Worm (Caenorhabditis elegans) whole organism, L1 larva: ENCODE results near the gene gmap-3.

ENCODE experiments used
- Y116A8C.19 ChIP-seq: sonication (generic microtip); optimal IDR thresholded peaks from 2 replicates; lab custom pipeline; 2016; ENCODE audit warnings: missing compliant biosample characterization, missing genetic modification characterization, borderline replicate concordance
- aha-1 ChIP-seq: fragments of 150-350 bp; optimal IDR thresholded peaks from 2 replicates; lab custom pipeline; 2014; ENCODE audit warnings: missing biosample characterization, missing genetic modification characterization
- blmp-1 ChIP-seq: fragments of 150-350 bp; optimal IDR thresholded peaks from 2 replicates; lab custom pipeline; 2014; ENCODE audit warnings: missing biosample characterization, missing genetic modification characterization
- efl-1 ChIP-seq, 4 experiments: fragments of 150-350 bp; optimal IDR thresholded peaks in 3 of 4; peaks in 1 of 4; 1 replicate in 1 of 4; 2 replicates in 3 of 4; lab custom pipeline; 2014; ENCODE audit warnings: missing biosample characterization in 2 of 4, missing genetic modification characterization in 2 of 4, missing genetic modification reagents in 2 of 4
- efl-3 ChIP-seq: fragments of 200-800 bp; sonication (Bioruptor generic); optimal IDR thresholded peaks from 2 replicates; lab custom pipeline; 2018; ENCODE audit warnings: mild to moderate bottlenecking, missing genetic modification characterization, missing compliant biosample characterization
- egl-13 ChIP-seq: sonication (generic microtip); optimal IDR thresholded peaks from 2 replicates; lab custom pipeline; 2016; ENCODE audit warnings: missing genotype, missing genetic modification reagents, missing genetic modification characterization, missing compliant biosample characterization
- elt-2 ChIP-seq: sonication (generic microtip); optimal IDR thresholded peaks from 2 replicates; lab custom pipeline; 2016; ENCODE audit warnings: missing genetic modification characterization, mild to moderate bottlenecking, inconsistent platforms, missing compliant biosample characterization, missing genetic modification reagents
- elt-3 ChIP-seq, 6 experiments: fragments of 150-350 bp in 1 of 6; sonication (generic microtip); optimal IDR thresholded peaks; 2 replicates each; lab custom pipeline; 2017 to 2018; ENCODE audit warnings: missing biosample characterization in 6 of 6, missing genetic modification characterization in 6 of 6, inconsistent platforms in 1 of 6
- fkh-10 ChIP-seq: sonication (generic microtip); optimal IDR thresholded peaks from 2 replicates; lab custom pipeline; 2017; ENCODE audit warnings: missing biosample characterization, missing genetic modification reagents, missing genetic modification characterization
- fkh-8 ChIP-seq: sonication (generic microtip); optimal IDR thresholded peaks from 2 replicates; lab custom pipeline; 2016; ENCODE audit warnings: mild to moderate bottlenecking, missing genetic modification characterization, missing compliant biosample characterization
- fos-1 ChIP-seq: fragments of 150-350 bp; optimal IDR thresholded peaks from 2 replicates; lab custom pipeline; 2014; ENCODE audit warnings: missing biosample characterization, missing genetic modification characterization
- grh-1 ChIP-seq: fragments of 200-800 bp; sonication (Bioruptor generic); IDR thresholded peaks from 2 replicates; pipeline ENCODE4 v1.3.6; 2022; ENCODE audit warnings: missing genetic modification reagents, missing genetic modification characterization, missing compliant biosample characterization
- hlh-4 ChIP-seq: sonication (generic microtip); optimal IDR thresholded peaks from 2 replicates; lab custom pipeline; 2016; ENCODE audit warnings: mild to moderate bottlenecking, missing genetic modification characterization, missing compliant biosample characterization
- irx-1 ChIP-seq: sonication (generic microtip); optimal IDR thresholded peaks from 2 replicates; lab custom pipeline; 2016; ENCODE audit warnings: missing genetic modification characterization, missing compliant biosample characterization
- jun-1 ChIP-seq: fragments of 150-350 bp; optimal IDR thresholded peaks from 2 replicates; lab custom pipeline; 2014; ENCODE audit warnings: missing biosample characterization, missing genetic modification reagents, missing genetic modification characterization
- lin-13 ChIP-seq: fragments of 150-350 bp; optimal IDR thresholded peaks from 2 replicates; lab custom pipeline; 2014; ENCODE audit warnings: missing biosample characterization, missing genetic modification reagents, missing genetic modification characterization
- lin-14 ChIP-seq: fragments of 200-800 bp; sonication (Bioruptor generic); optimal IDR thresholded peaks from 2 replicates; lab custom pipeline; 2018; ENCODE audit warnings: mild to moderate bottlenecking, missing genetic modification characterization, moderate library complexity, missing compliant biosample characterization
- mef-2 ChIP-seq: fragments of 150-350 bp; optimal IDR thresholded peaks from 2 replicates; lab custom pipeline; 2014; ENCODE audit warnings: missing biosample characterization, missing genetic modification characterization
- mep-1 ChIP-seq: fragments of 150-350 bp; optimal IDR thresholded peaks from 2 replicates; lab custom pipeline; 2014; ENCODE audit warnings: missing biosample characterization, missing genetic modification characterization
- nhr-237 ChIP-seq: fragments of 150-350 bp; optimal IDR thresholded peaks from 2 replicates; lab custom pipeline; 2014; ENCODE audit warnings: missing biosample characterization, missing genetic modification characterization
- nhr-47 ChIP-seq: sonication (generic microtip); optimal IDR thresholded peaks from 2 replicates; lab custom pipeline; 2016; ENCODE audit warnings: mild to moderate bottlenecking, missing genetic modification characterization, moderate library complexity, missing compliant biosample characterization
- nhr-77 ChIP-seq: fragments of 150-350 bp; optimal IDR thresholded peaks from 2 replicates; lab custom pipeline; 2014; ENCODE audit warnings: missing biosample characterization, missing genetic modification characterization
- nhr-85 ChIP-seq: sonication (generic microtip); peaks from one replicate; lab custom pipeline; 2016; ENCODE audit warnings: missing genetic modification characterization, inconsistent platforms, missing compliant biosample characterization
- pag-3 ChIP-seq: sonication (generic microtip); optimal IDR thresholded peaks from 2 replicates; lab custom pipeline; 2017; ENCODE audit warnings: missing genetic modification characterization, mild to moderate bottlenecking, missing compliant biosample characterization, antibody characterized with exemption, borderline replicate concordance; ENCODE audit not compliant: insufficient read depth
- rnt-1 ChIP-seq: sonication (generic microtip); optimal IDR thresholded peaks from 2 replicates; lab custom pipeline; 2016; ENCODE audit warnings: mild to moderate bottlenecking, missing genetic modification characterization, moderate library complexity, missing compliant biosample characterization
- snpc-4 ChIP-seq: fragments of 150-350 bp; optimal IDR thresholded peaks from 2 replicates; lab custom pipeline; 2014; ENCODE audit warnings: missing biosample characterization, missing genetic modification characterization
- sup-37 ChIP-seq: fragments of 200-800 bp; sonication (Bioruptor generic); optimal IDR thresholded peaks from 2 replicates; lab custom pipeline; 2018; ENCODE audit warnings: mild to moderate bottlenecking, missing genetic modification characterization, missing compliant biosample characterization
- swsn-7 ChIP-seq: sonication (generic microtip); optimal IDR thresholded peaks from 2 replicates; lab custom pipeline; 2016; ENCODE audit warnings: missing genetic modification characterization, missing compliant biosample characterization
- tlp-1 ChIP-seq: fragments of 150-350 bp; optimal IDR thresholded peaks from 2 replicates; lab custom pipeline; 2014; ENCODE audit warnings: missing biosample characterization, missing genetic modification characterization
- unc-130 ChIP-seq: fragments of 150-350 bp; optimal IDR thresholded peaks from 2 replicates; lab custom pipeline; 2017; ENCODE audit warnings: missing biosample characterization, missing genetic modification characterization, inconsistent platforms
- unc-30 ChIP-seq: sonication (generic microtip); optimal IDR thresholded peaks from 2 replicates; lab custom pipeline; 2017; ENCODE audit warnings: missing biosample characterization, missing genetic modification characterization
- unc-86 ChIP-seq: sonication (generic microtip); optimal IDR thresholded peaks from 2 replicates; lab custom pipeline; 2016; ENCODE audit warnings: missing genetic modification characterization, missing compliant biosample characterization
- unc-98 ChIP-seq: fragments of 200-800 bp; sonication (Bioruptor generic); IDR thresholded peaks from 2 replicates; pipeline ENCODE4 v1.3.6; 2022; ENCODE audit warnings: missing genetic modification characterization, missing compliant biosample characterization
- vab-15 ChIP-seq: sonication (generic microtip); optimal IDR thresholded peaks from 2 replicates; lab custom pipeline; 2017; ENCODE audit warnings: missing genotype, mild to moderate bottlenecking, missing genetic modification characterization, missing compliant biosample characterization
- zag-1 ChIP-seq: fragments of 150-350 bp; optimal IDR thresholded peaks from 2 replicates; lab custom pipeline; 2014; ENCODE audit warnings: missing biosample characterization, missing genetic modification characterization
- zip-4 ChIP-seq: fragments of 200-800 bp; sonication (Bioruptor generic); optimal IDR thresholded peaks from 2 replicates; lab custom pipeline; 2018; ENCODE audit warnings: mild to moderate bottlenecking, missing genetic modification characterization, moderate library complexity, missing compliant biosample characterization
- ztf-11 ChIP-seq, 2 experiments: sonication (generic microtip); optimal IDR thresholded peaks; 2 replicates each; lab custom pipeline; 2016 to 2017; ENCODE audit warnings: missing genetic modification characterization in 2 of 2, missing biosample characterization in 1 of 2, missing compliant biosample characterization in 1 of 2
- ztf-4 ChIP-seq: fragments of 150-350 bp; optimal IDR thresholded peaks from 2 replicates; lab custom pipeline; 2014; ENCODE audit warnings: missing biosample characterization, missing genetic modification characterization

Gene gmap-3

DNA sequence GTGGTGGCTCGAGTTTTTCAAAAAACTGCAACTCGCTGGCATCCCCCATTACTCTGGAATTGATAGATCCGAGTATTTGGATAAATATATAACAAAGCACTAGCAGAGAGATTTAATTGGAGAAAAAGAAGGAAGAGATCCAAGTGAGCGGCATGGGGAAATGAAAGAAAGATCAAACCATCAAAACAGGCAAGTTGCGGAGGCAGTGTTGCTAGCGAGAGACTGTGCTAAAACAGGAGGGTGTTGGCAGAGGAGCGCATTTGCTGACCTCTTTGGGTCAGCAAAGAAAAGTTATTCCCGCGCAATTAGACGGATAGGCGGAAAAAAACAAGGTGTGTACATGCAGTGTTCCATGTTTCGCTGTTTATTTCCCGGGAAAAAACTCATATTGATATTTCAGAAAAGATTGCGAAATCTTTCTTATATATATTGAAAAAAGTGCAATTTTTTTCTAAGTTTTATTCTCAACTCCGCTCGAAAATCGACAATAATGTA is 34.9 kb upstream of the gmap-3 start, which contains the start of gene ppk-3 (continued):
- TF ChIP-seq egl-13, result peak; percentile 63
- peak; percentile 84 for TF ChIP-seq ztf-4 (tag; lab: Kevin White, UChicago)
- peak; percentile 74 to 85 for TF ChIP-seq efl-1 (optimal IDR thresholded peaks at IDR 0.05; lab: Kevin White, UChicago)
- TF ChIP-seq efl-1 (GFP tag; optimal IDR thresholded peaks at IDR 0.05 in 1 of 2; lab: Kevin White, UChicago), result peak; percentile 59 to 97
- no peak for TF ChIP-seq hlh-4
- no peak for TF ChIP-seq Y116A8C.19 (tag; lab: Kevin White, UChicago)
- peak; percentile 62 for TF ChIP-seq vab-15
- TF ChIP-seq zip-4, result peak; percentile 49
- TF ChIP-seq blmp-1 (tag; lab: Kevin White, UChicago), result peak; percentile 88
- peak; percentile 56 for TF ChIP-seq sup-37 (GFP tag; lab: Kevin White, UChicago)
- peak; percentile 85 for TF ChIP-seq grh-1 (GFP tag; lab: Robert Waterston, UW)
- TF ChIP-seq fkh-10 (GFP tag; lab: Kevin White, UChicago), result peak; percentile 40
- no peak for TF ChIP-seq unc-98 (GFP tag; lab: Robert Waterston, UW)
- peak; percentile 89 for TF ChIP-seq swsn-7 (tag; lab: Kevin White, UChicago)
- TF ChIP-seq irx-1 (tag; lab: Kevin White, UChicago), result peak; percentile 81
- TF ChIP-seq snpc-4 (tag; lab: Kevin White, UChicago), result peak; percentile 70
- peak; percentile 95 for TF ChIP-seq rnt-1 (tag; lab: Kevin White, UChicago)
- peak; percentile 72 for TF ChIP-seq fos-1 (tag; lab: Kevin White, UChicago)
- TF ChIP-seq unc-130 (tag; lab: Kevin White, UChicago), result peak; percentile 79
- peak; percentile 93 for TF ChIP-seq mep-1 (tag; lab: Kevin White, UChicago)
- TF ChIP-seq elt-2 (tag; lab: Kevin White, UChicago), result peak; percentile 19
- no peak for TF ChIP-seq zag-1 (tag; lab: Kevin White, UChicago)
- TF ChIP-seq ztf-11 (tag; optimal IDR thresholded peaks at IDR 0.05; lab: Kevin White, UChicago), result peak in 1 of 2 experiments; percentile 50
- TF ChIP-seq nhr-85 (tag; lab: Kevin White, UChicago), result peak; percentile 92
- TF ChIP-seq, all 84 proteins: peak for 57

- no peak for TF ChIP-seq unc-30 (tag; lab: Kevin White, UChicago)
- no peak for TF ChIP-seq aha-1
- no peak for TF ChIP-seq fkh-8 (tag; lab: Kevin White, UChicago)
- TF ChIP-seq lin-14 (GFP tag; lab: Kevin White, UChicago), result no peak
- no peak for TF ChIP-seq blmp-1 (tag; lab: Kevin White, UChicago)
- TF ChIP-seq nhr-47 (tag; lab: Kevin White, UChicago), result no peak
- TF ChIP-seq efl-1 (optimal IDR thresholded peaks at IDR 0.05; lab: Kevin White, UChicago), result no peak
- TF ChIP-seq efl-1 (GFP tag; optimal IDR thresholded peaks at IDR 0.05 in 1 of 2; lab: Kevin White, UChicago), result no peak
- no peak for TF ChIP-seq pag-3
- TF ChIP-seq elt-3 (tag; optimal IDR thresholded peaks at IDR 0.05; lab: Kevin White, UChicago), result no peak
- no peak for TF ChIP-seq efl-3 (GFP tag; lab: Kevin White, UChicago)
- no peak for TF ChIP-seq nhr-77 (tag; lab: Kevin White, UChicago)
- TF ChIP-seq tlp-1, result no peak
- no peak for TF ChIP-seq snpc-4 (tag; lab: Kevin White, UChicago)
Observed at ce11 chrX:12965163-12965562, 24.4 kb upstream of the gmap-3 start, which contains the start of gene frpr-2. TSS of gene frpr-2 (plus strand) at chrX:12965463.

DNA sequence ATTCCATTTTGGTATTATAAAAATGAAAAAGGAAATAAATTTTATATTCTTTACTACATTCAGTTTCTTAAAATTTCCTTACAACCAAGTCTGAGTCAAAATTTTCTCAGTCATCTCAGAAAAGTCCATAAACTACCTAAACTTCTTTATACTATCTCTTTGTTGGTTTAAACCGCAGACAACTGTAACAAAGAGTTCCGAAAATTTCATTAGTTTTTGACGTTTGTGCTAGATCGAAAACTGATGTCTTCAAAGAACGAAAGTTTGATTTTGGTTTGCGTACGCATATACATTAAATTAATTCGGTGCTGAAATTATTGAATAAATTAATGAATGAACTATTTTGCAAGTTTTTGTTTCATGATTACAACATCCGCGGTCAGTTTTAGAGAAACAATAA is 18.1 kb upstream of the gmap-3 start:
- no peak for TF ChIP-seq nhr-237 (tag; lab: Kevin White, UChicago)
- no peak for TF ChIP-seq unc-86 (tag; lab: Kevin White, UChicago)
- no peak for TF ChIP-seq mef-2
- no peak for TF ChIP-seq elt-3 (tag; optimal IDR thresholded peaks at IDR 0.05; lab: Kevin White, UChicago)
- TF ChIP-seq lin-13 (GFP tag; lab: Kevin White, UChicago), result no peak
- no peak for TF ChIP-seq Y116A8C.19 (tag; lab: Kevin White, UChicago)
- no peak for TF ChIP-seq efl-1 (optimal IDR thresholded peaks at IDR 0.05; lab: Kevin White, UChicago)
- no peak for TF ChIP-seq efl-1 (GFP tag; optimal IDR thresholded peaks at IDR 0.05 in 1 of 2; lab: Kevin White, UChicago)
- TF ChIP-seq jun-1 (tag; lab: Kevin White, UChicago), result no peak
- TF ChIP-seq, all 84 proteins: peak for 0
